Worm (Caenorhabditis elegans) whole organism, early embryonic: ENCODE results near the gene M03B6.5.

Experiments
- B0310.2 ChIP-seq: sonication (generic microtip); optimal IDR thresholded peaks from 2 replicates; lab custom pipeline; 2016; ENCODE audit warnings: mild to moderate bottlenecking, missing genetic modification characterization, missing compliant biosample characterization
- F13C5.2 ChIP-seq: sonication (generic microtip); optimal IDR thresholded peaks from 2 replicates; lab custom pipeline; 2017; ENCODE audit warnings: mild to moderate bottlenecking, missing genetic modification characterization, inconsistent platforms, missing compliant biosample characterization
- aly-1 ChIP-seq: sonication (generic microtip); optimal IDR thresholded peaks from 2 replicates; lab custom pipeline; 2016; ENCODE audit warnings: missing genetic modification characterization, missing compliant biosample characterization
- ceh-36 ChIP-seq: sonication (generic microtip); optimal IDR thresholded peaks from 2 replicates; lab custom pipeline; 2016; ENCODE audit warnings: missing genetic modification characterization, inconsistent platforms, missing compliant biosample characterization
- ets-7 ChIP-seq: sonication (generic microtip); optimal IDR thresholded peaks from 2 replicates; lab custom pipeline; 2016; ENCODE audit warnings: missing genotype, missing genetic modification characterization, missing compliant biosample characterization
- hmbx-1 ChIP-seq: sonication (generic microtip); optimal IDR thresholded peaks from 2 replicates; lab custom pipeline; 2016; ENCODE audit warnings: mild to moderate bottlenecking, missing genetic modification characterization, missing compliant biosample characterization
- hmg-4 ChIP-seq: fragments of 200-800 bp; sonication (Bioruptor generic); optimal IDR thresholded peaks from 2 replicates; lab custom pipeline; 2018; ENCODE audit warnings: mild to moderate bottlenecking, missing genetic modification characterization, missing compliant biosample characterization
- sea-1 ChIP-seq: fragments of 200-800 bp; sonication (Bioruptor generic); conservative IDR thresholded peaks from 2 replicates; pipeline ENCODE4 v1.3.6; 2022; ENCODE audit warnings: missing genetic modification characterization, missing compliant biosample characterization
- tbx-37 ChIP-seq: fragments of 200-800 bp; sonication (Bioruptor generic); conservative IDR thresholded peaks from 2 replicates; pipeline ENCODE4 v1.3.6; 2022; ENCODE audit warnings: missing genetic modification reagents, missing genetic modification characterization, missing compliant biosample characterization

The M03B6.5 gene

DNA sequence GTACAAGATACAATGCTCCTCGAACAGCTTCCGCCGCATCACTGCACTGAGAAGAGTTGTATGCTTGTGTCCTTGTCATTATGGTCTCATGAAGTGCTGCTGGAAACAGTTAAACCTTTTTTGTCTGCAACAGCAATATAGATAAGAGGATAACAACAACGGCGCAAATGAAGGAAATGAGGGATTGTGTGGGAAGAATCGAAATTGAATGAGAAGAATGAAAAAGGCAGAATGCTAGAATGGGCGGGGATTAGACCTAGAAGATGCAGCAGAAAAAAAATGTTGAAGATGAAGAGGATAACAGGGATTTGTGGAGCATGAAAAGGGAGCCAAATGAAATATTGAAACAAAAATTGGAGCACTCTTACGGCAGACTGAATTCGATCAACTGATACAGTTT lies 49.5 kb downstream of the M03B6.5 start, which contains the start of gene sra-37:
sra-37 (minus strand) TSS at position 101 of the 400 bp plus-strand sequence.
- no peak for TF ChIP-seq aly-1
- TF ChIP-seq sea-1 (GFP tag; lab: Robert Waterston, UW): no peak
- TF ChIP-seq hmg-4: no peak
- no peak for TF ChIP-seq F13C5.2 (tag; lab: Kevin White, UChicago)
- TF ChIP-seq ets-7 (tag; lab: Kevin White, UChicago): no peak
- TF ChIP-seq tbx-37: no peak
- TF ChIP-seq ceh-36 (tag; lab: Kevin White, UChicago): no peak
- TF ChIP-seq B0310.2 (tag; lab: Kevin White, UChicago): no peak
- no peak for TF ChIP-seq hmbx-1 (tag; lab: Kevin White, UChicago)
